Fruit fly (Drosophila melanogaster): ENCODE data around the gene Toll-9.

The Toll-9 gene

DNA sequence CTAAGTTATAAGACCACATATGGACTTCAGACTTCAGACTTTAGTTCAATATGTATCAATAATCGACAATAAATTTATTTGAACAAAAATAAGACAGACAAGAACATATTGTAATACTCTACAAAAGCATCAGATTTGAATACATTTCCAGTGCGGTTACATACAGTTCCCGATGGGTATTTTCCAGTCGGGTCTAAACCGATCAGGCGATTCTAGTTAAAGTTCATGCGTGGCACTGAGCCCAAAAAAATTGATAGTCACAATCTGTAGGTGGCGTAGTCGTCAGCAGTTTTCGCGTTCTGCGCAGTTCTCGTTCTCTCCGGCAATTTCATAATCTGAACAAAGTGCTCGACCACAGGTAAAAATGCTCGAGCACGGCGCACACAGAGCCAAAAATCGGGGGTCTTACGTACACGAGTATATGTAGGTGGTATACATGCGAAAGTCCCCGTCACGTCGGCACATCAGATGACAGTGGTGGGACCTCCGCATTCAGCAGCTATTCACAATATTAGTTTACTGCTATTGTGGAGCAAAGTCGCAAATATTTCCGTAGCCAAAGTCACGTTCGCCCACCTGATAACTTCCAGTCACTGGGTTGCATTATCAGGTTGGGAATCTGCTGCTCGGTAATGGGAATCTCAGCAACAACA lies 28.9 kb upstream of the Toll-9 start (continued):
- TF ChIP-seq CG16779 (GFP tag; IDR thresholded peaks at IDR 0.05) (no peak), salm (tag; optimal IDR thresholded peaks at IDR 0.05) (no peak), ham (GFP tag; IDR thresholded peaks at IDR 0.05) (no peak), gsb (GFP tag; IDR thresholded peaks at IDR 0.05) (0 out of 2 replicates have a peak, but pooled peaks have one; percentile 21), CG18262 (tag; optimal IDR thresholded peaks at IDR 0.05) (peak; percentile 22), CG16863 (GFP tag; optimal IDR thresholded peaks at IDR 0.05) (no peak), dati (GFP tag; IDR thresholded peaks at IDR 0.05) (no peak), CrebB (tag; optimal IDR thresholded peaks at IDR 0.05) (peak; percentile 44), repo (GFP tag; optimal IDR thresholded peaks at IDR 0.05) (no peak), en (GFP tag; optimal IDR thresholded peaks at IDR 0.05) (no peak), amos (GFP tag; IDR thresholded peaks at IDR 0.05; ENCODE audit: partially characterized antibody) (0 out of 2 replicates have a peak, but pooled peaks have one; percentile 15), Tbp (GFP tag; optimal IDR thresholded peaks at IDR 0.05) (no peak), sna (GFP tag; IDR thresholded peaks at IDR 0.05; ENCODE audit: partially characterized antibody) (no peak), maf-S (GFP tag; optimal IDR thresholded peaks at IDR 0.05) (no peak), hbn (GFP tag; IDR thresholded peaks at IDR 0.05; ENCODE audit: partially characterized antibody) (no peak), CG16815 (GFP tag; optimal IDR thresholded peaks at IDR 0.05) (peak; percentile 49), kah (GFP tag; optimal IDR thresholded peaks at IDR 0.05) (no peak), Poxn (GFP tag; IDR thresholded peaks at IDR 0.05) (no peak), esg (GFP tag; conservative IDR thresholded peaks at IDR 0.05) (no peak), pita (GFP tag; optimal IDR thresholded peaks at IDR 0.05) (no peak), CG9437 (GFP tag; optimal IDR thresholded peaks at IDR 0.05) (no peak), Lim3 (GFP tag; IDR thresholded peaks at IDR 0.05) (no peak), CG11560 (tag; IDR thresholded peaks at IDR 0.05) (no peak), pros (GFP tag; optimal IDR thresholded peaks at IDR 0.05) (no peak), bab2 (GFP tag; optimal IDR thresholded peaks at IDR 0.05) (peak; percentile 32), Hr39 (optimal IDR thresholded peaks at IDR 0.05) (no peak), onecut (GFP tag; IDR thresholded peaks at IDR 0.05) (0 out of 2 replicates have a peak, but pooled peaks have one; percentile 12), sima (GFP tag; optimal IDR thresholded peaks at IDR 0.05) (no peak), CG17361 (GFP tag; IDR thresholded peaks at IDR 0.05) (peak; percentile 51; the same call in 1 of the 3 replicates), Gsc (GFP tag; IDR thresholded peaks at IDR 0.05) (no peak), HmgD (GFP tag; optimal IDR thresholded peaks at IDR 0.05) (no peak), CG4730 (GFP tag; IDR thresholded peaks at IDR 0.05) (no peak), dmrt11E (tag; optimal IDR thresholded peaks at IDR 0.05) (no peak), Fer2 (tag; optimal IDR thresholded peaks at IDR 0.05) (no peak), Aef1 (GFP tag; IDR thresholded peaks at IDR 0.05) (peak; percentile 33; the same call in 1 of the 3 replicates), aop (GFP tag; IDR thresholded peaks at IDR 0.05) (no peak; the same call in 1 of the 2 replicates), CG11456 (GFP tag; IDR thresholded peaks at IDR 0.05) (no peak; the same call in 2 of the 3 replicates), CG8478 (optimal IDR thresholded peaks at IDR 0.05) (no peak), bigmax (GFP tag; optimal IDR thresholded peaks at IDR 0.05) (no peak), CG9727 (GFP tag; optimal IDR thresholded peaks at IDR 0.05) (peak; percentile 57), CG2889 (GFP tag; IDR thresholded peaks at IDR 0.05) (no peak), Ets65A (GFP tag) (peak; percentile 31), Med (GFP tag) (peak; percentile 87), CG7271 (tag; optimal IDR thresholded peaks at IDR 0.05) (no peak), CG6854 (GFP tag; optimal IDR thresholded peaks at IDR 0.05) (peak; percentile 32), sens (GFP tag) (peak; percentile 52), CG1832 (GFP tag; optimal IDR thresholded peaks at IDR 0.05) (no peak), al (GFP tag; IDR thresholded peaks at IDR 0.05) (peak; percentile 13; the same call in 1 of the 2 replicates), Scr (GFP tag; IDR thresholded peaks at IDR 0.05; ENCODE audit: partially characterized antibody) (no peak), Mes4 (GFP tag; optimal IDR thresholded peaks at IDR 0.05) (no peak), luna (GFP tag; optimal IDR thresholded peaks at IDR 0.05) (no peak), CG15269 (tag; optimal IDR thresholded peaks at IDR 0.05) (peak; percentile 55)

Measured in whole organism, embryonic.